Fruit fly (Drosophila melanogaster) whole organism, prepupa: ENCODE data around the gene CG7182.

Source experiments
- Blimp-1 ChIP-seq: fragments of 200-800 bp; sonication (Bioruptor generic); optimal IDR thresholded peaks from 3 replicates; lab custom pipeline; 2017; ENCODE audit warnings: missing biosample characterization, missing genetic modification characterization, mild to moderate bottlenecking, moderate library complexity, missing genetic modification reagents
- CG10631 ChIP-seq: fragments of 200-800 bp; sonication (Bioruptor generic); optimal IDR thresholded peaks from 2 replicates; lab custom pipeline; 2016; ENCODE audit warnings: missing biosample characterization, missing genetic modification characterization
- CG10669 ChIP-seq: fragments of 200-800 bp; sonication (Bioruptor generic); optimal IDR thresholded peaks from 3 replicates; lab custom pipeline; 2018; ENCODE audit warnings: missing biosample characterization, mild to moderate bottlenecking, missing genetic modification characterization, moderate library complexity
- CG11294 ChIP-seq: fragments of 200-800 bp; sonication (Bioruptor generic); IDR thresholded peaks from 2 replicates; pipeline ENCODE4 v1.3.6; 2022; ENCODE audit warnings: missing biosample characterization, missing genetic modification characterization
- CG11762 ChIP-seq: fragments of 200-800 bp; sonication (Bioruptor generic); optimal IDR thresholded peaks from 3 replicates; lab custom pipeline; 2016; ENCODE audit warnings: missing biosample characterization, missing genetic modification characterization; ENCODE audit not compliant: insufficient read depth
- CG11902 ChIP-seq: fragments of 200-800 bp; sonication (Bioruptor generic); optimal IDR thresholded peaks from 3 replicates; lab custom pipeline; 2016; ENCODE audit warnings: missing biosample characterization, missing genetic modification characterization
- CG15336 ChIP-seq: fragments of 200-800 bp; sonication (Bioruptor generic); IDR thresholded peaks from 2 replicates; pipeline ENCODE4 v1.3.6; 2022; ENCODE audit warnings: missing biosample characterization, missing genetic modification characterization
- CG16779 ChIP-seq: fragments of 200-800 bp; sonication (Bioruptor generic); optimal IDR thresholded peaks from 3 replicates; lab custom pipeline; 2017; ENCODE audit warnings: missing biosample characterization, mild to moderate bottlenecking, missing genetic modification characterization
- CG32006 ChIP-seq: fragments of 200-800 bp; sonication (Bioruptor generic); optimal IDR thresholded peaks from 3 replicates; lab custom pipeline; 2017; ENCODE audit warnings: missing biosample characterization, mild to moderate bottlenecking, missing genetic modification characterization
- CG34406 ChIP-seq: fragments of 200-800 bp; sonication (Bioruptor generic); optimal IDR thresholded peaks from 3 replicates; lab custom pipeline; 2016; ENCODE audit warnings: missing biosample characterization, missing genetic modification characterization
- CG3919 ChIP-seq: fragments of 200-800 bp; sonication (Bioruptor generic); optimal IDR thresholded peaks from 3 replicates; lab custom pipeline; 2016; ENCODE audit warnings: missing biosample characterization, missing genetic modification characterization
- CG4318 ChIP-seq: fragments of 200-800 bp; sonication (Bioruptor generic); optimal IDR thresholded peaks from 3 replicates; lab custom pipeline; 2017; ENCODE audit warnings: missing biosample characterization, mild to moderate bottlenecking, missing genetic modification characterization
- CG6276 ChIP-seq: fragments of 200-800 bp; sonication (Bioruptor generic); optimal IDR thresholded peaks from 2 replicates; lab custom pipeline; 2017; ENCODE audit warnings: missing biosample characterization, mild to moderate bottlenecking, missing genetic modification characterization
- CG6792 ChIP-seq: fragments of 200-800 bp; sonication (Bioruptor generic); optimal IDR thresholded peaks from 3 replicates; lab custom pipeline; 2016; ENCODE audit warnings: missing biosample characterization, missing genetic modification characterization
- CG8119 ChIP-seq: fragments of 200-800 bp; sonication (Bioruptor generic); IDR thresholded peaks from 3 replicates; pipeline ENCODE4 v1.3.6; 2022; ENCODE audit warnings: missing biosample characterization, missing genetic modification characterization
- CG8319 ChIP-seq: fragments of 200-800 bp; sonication (Bioruptor generic); optimal IDR thresholded peaks from 3 replicates; lab custom pipeline; 2016; ENCODE audit warnings: missing biosample characterization, missing genetic modification characterization
- CG8632 ChIP-seq: fragments of 200-800 bp; sonication (Bioruptor generic); optimal IDR thresholded peaks from 3 replicates; lab custom pipeline; 2016; ENCODE audit warnings: missing biosample characterization, missing genetic modification characterization
- CG9139 ChIP-seq: fragments of 200-800 bp; sonication (Bioruptor generic); optimal IDR thresholded peaks from 3 replicates; lab custom pipeline; 2017; ENCODE audit warnings: missing biosample characterization, mild to moderate bottlenecking, missing genetic modification characterization
- Ets21C ChIP-seq: fragments of 200-800 bp; sonication (Bioruptor generic); optimal IDR thresholded peaks from 3 replicates; lab custom pipeline; 2016; ENCODE audit warnings: missing biosample characterization, missing genetic modification characterization
- Ets96B ChIP-seq: fragments of 200-800 bp; optimal IDR thresholded peaks from 2 replicates; lab custom pipeline; 2019; ENCODE audit warnings: missing biosample characterization, mild to moderate bottlenecking, missing genetic modification characterization, moderate library complexity
- Gug ChIP-seq: fragments of 200-800 bp; sonication (Bioruptor generic); IDR thresholded peaks from 2 replicates; pipeline ENCODE4 v1.3.6; 2022; ENCODE audit warnings: missing biosample characterization, missing genetic modification characterization
- Hr39 ChIP-seq: fragments of 200-800 bp; sonication (Bioruptor generic); optimal IDR thresholded peaks from 2 replicates; lab custom pipeline; 2016; ENCODE audit warnings: missing biosample characterization, missing genetic modification characterization
- Hr4 ChIP-seq: fragments of 200-800 bp; sonication (Bioruptor generic); optimal IDR thresholded peaks from 3 replicates; lab custom pipeline; 2016; ENCODE audit warnings: missing biosample characterization, missing genetic modification characterization
- OdsH ChIP-seq: fragments of 200-800 bp; sonication (Bioruptor generic); optimal IDR thresholded peaks from 3 replicates; lab custom pipeline; 2016; ENCODE audit warnings: missing biosample characterization, missing genetic modification characterization
- Smox ChIP-seq: fragments of 200-800 bp; sonication (Bioruptor generic); optimal IDR thresholded peaks from 3 replicates; lab custom pipeline; 2016; ENCODE audit warnings: missing biosample characterization, missing genetic modification characterization
- Sox102F ChIP-seq: fragments of 200-800 bp; sonication (Bioruptor generic); optimal IDR thresholded peaks from 2 replicates; lab custom pipeline; 2016; ENCODE audit warnings: missing biosample characterization, mild to moderate bottlenecking, missing genetic modification characterization
- Sox14 ChIP-seq: fragments of 200-800 bp; sonication (Bioruptor generic); optimal IDR thresholded peaks from 3 replicates; lab custom pipeline; 2016; ENCODE audit warnings: missing biosample characterization, missing genetic modification characterization
- Sox15 ChIP-seq: fragments of 200-800 bp; sonication (Bioruptor generic); optimal IDR thresholded peaks from 3 replicates; lab custom pipeline; 2016; ENCODE audit warnings: missing biosample characterization, missing genetic modification characterization
- acj6 ChIP-seq: fragments of 200-800 bp; sonication (Bioruptor generic); optimal IDR thresholded peaks from 3 replicates; lab custom pipeline; 2016; ENCODE audit warnings: missing biosample characterization, missing genetic modification characterization
- cyc ChIP-seq: fragments of 200-800 bp; sonication (Bioruptor generic); optimal IDR thresholded peaks from 3 replicates; lab custom pipeline; 2016; ENCODE audit warnings: missing biosample characterization, missing genetic modification characterization
- dsx ChIP-seq: fragments of 200-800 bp; optimal IDR thresholded peaks from 3 replicates; lab custom pipeline; 2019; ENCODE audit warnings: missing biosample characterization, mild to moderate bottlenecking, missing genetic modification characterization, moderate library complexity; ENCODE audit not compliant: poor library complexity, severe bottlenecking
- fkh ChIP-seq: fragments of 200-800 bp; sonication (Bioruptor generic); optimal IDR thresholded peaks from 3 replicates; lab custom pipeline; 2017; ENCODE audit warnings: missing biosample characterization, mild to moderate bottlenecking, missing genetic modification characterization, moderate library complexity
- lz ChIP-seq: fragments of 200-800 bp; sonication (Bioruptor generic); optimal IDR thresholded peaks from 3 replicates; lab custom pipeline; 2016; ENCODE audit warnings: missing biosample characterization, missing genetic modification characterization
- net ChIP-seq: fragments of 200-800 bp; sonication (Bioruptor generic); optimal IDR thresholded peaks from 3 replicates; lab custom pipeline; 2016; ENCODE audit warnings: missing biosample characterization, missing genetic modification characterization
- pdm3 ChIP-seq: fragments of 200-800 bp; sonication (Bioruptor generic); optimal IDR thresholded peaks from 3 replicates; lab custom pipeline; 2016; ENCODE audit warnings: missing biosample characterization, missing genetic modification characterization
- salr ChIP-seq, 2 experiments: fragments of 200-800 bp; sonication (Bioruptor generic); optimal IDR thresholded peaks; 3 replicates each; lab custom pipeline; 2016 to 2018; ENCODE audit warnings: missing biosample characterization in 2 of 2, missing genetic modification characterization in 2 of 2, mild to moderate bottlenecking in 1 of 2
- spab ChIP-seq: fragments of 200-800 bp; sonication (Bioruptor generic); optimal IDR thresholded peaks from 2 replicates; lab custom pipeline; 2017; ENCODE audit warnings: missing biosample characterization, mild to moderate bottlenecking, missing genetic modification characterization, missing genetic modification reagents
- ss ChIP-seq, 2 experiments: fragments of 200-800 bp; sonication (Bioruptor generic); optimal IDR thresholded peaks; 2 replicates in 1 of 2; 3 replicates in 1 of 2; lab custom pipeline; 2017 to 2018; ENCODE audit warnings: mild to moderate bottlenecking in 2 of 2, missing biosample characterization in 2 of 2, missing genetic modification characterization in 2 of 2, moderate library complexity in 1 of 2
- svp ChIP-seq: fragments of 200-800 bp; sonication (Bioruptor generic); peaks from one replicate; lab custom pipeline; 2016; ENCODE audit warnings: missing biosample characterization, missing genetic modification characterization
- topi ChIP-seq: fragments of 200-800 bp; sonication (Bioruptor generic); optimal IDR thresholded peaks from 3 replicates; lab custom pipeline; 2016; ENCODE audit warnings: missing biosample characterization, missing genetic modification characterization
- vri ChIP-seq: fragments of 200-800 bp; sonication (Bioruptor generic); optimal IDR thresholded peaks from 3 replicates; lab custom pipeline; 2016; ENCODE audit warnings: missing biosample characterization, mild to moderate bottlenecking, missing genetic modification characterization

The CG7182 gene

dm6 chr3L:8356196-8356595, 10.0 kb upstream of the CG7182 start, which contains the start of gene Culd:
TSS of gene Culd (minus strand) at chr3L:8356296.
- TF ChIP-seq dsx (GFP tag; lab: Kevin White, UChicago) (no peak), fkh (GFP tag; lab: Kevin White, UChicago) (no peak), vri (no peak), Sox102F (GFP tag; lab: Kevin White, UChicago) (no peak), Gug (GFP tag; lab: Robert Waterston, UW) (no peak), CG6792 (GFP tag; lab: Kevin White, UChicago) (no peak), CG11902 (GFP tag; lab: Kevin White, UChicago) (no peak), CG10669 (GFP tag; lab: Kevin White, UChicago) (no peak), CG10631 (GFP tag; lab: Kevin White, UChicago) (no peak), ss (GFP tag; optimal IDR thresholded peaks at IDR 0.05; lab: Kevin White, UChicago) (no peak), CG3919 (no peak), Ets21C (GFP tag; lab: Kevin White, UChicago) (no peak), CG8632 (GFP tag; lab: Kevin White, UChicago) (no peak)

- TF ChIP-seq dsx (GFP tag; lab: Kevin White, UChicago) (no peak), fkh (GFP tag; lab: Kevin White, UChicago) (peak; percentile 83), Ets96B (tag; lab: Kevin White, UChicago) (no peak)
Observed at dm6 chr3L:8347346-8347745, 1.2 kb upstream of the CG7182 start.

DNA sequence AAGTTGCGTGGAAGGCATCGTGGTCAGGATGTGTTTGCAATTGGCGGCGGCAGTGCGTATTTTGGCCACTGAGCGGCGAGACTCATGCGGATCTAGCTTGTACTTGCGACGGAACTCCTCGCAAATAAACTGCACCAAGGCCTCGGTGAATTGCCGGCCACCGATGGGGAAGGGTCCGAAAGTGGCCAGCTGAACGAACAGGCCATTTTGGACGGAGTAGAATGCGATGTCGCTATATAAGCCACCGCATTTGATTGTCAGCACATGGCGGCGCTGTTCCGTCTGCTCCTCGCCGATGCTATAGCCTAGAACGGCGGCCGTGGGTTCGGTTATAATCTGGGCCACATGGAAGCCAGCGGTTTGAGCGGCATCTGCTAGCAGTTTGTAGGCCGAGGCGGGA, 1.0 kb downstream of the CG7182 start:
- no peak for TF ChIP-seq Hr39 (GFP tag; lab: Kevin White, UChicago)
- no peak for TF ChIP-seq CG16779 (tag; lab: Kevin White, UChicago)
- TF ChIP-seq pdm3, result no peak
- no peak for TF ChIP-seq CG8632 (GFP tag; lab: Kevin White, UChicago)
- TF ChIP-seq CG8319, result no peak
- TF ChIP-seq lz (GFP tag; lab: Kevin White, UChicago), result no peak
- no peak for TF ChIP-seq ss (GFP tag; optimal IDR thresholded peaks at IDR 0.05; lab: Kevin White, UChicago)
- no peak for TF ChIP-seq salr (GFP tag; optimal IDR thresholded peaks at IDR 0.05; lab: Kevin White, UChicago)
- no peak for TF ChIP-seq topi (GFP tag; lab: Kevin White, UChicago)
- no peak for TF ChIP-seq Hr4 (GFP tag; lab: Kevin White, UChicago)
- TF ChIP-seq OdsH (GFP tag; lab: Kevin White, UChicago), result no peak

- TF ChIP-seq spab, result no peak
- TF ChIP-seq CG11762 (GFP tag; lab: Kevin White, UChicago), result peak; percentile 60
- peak; percentile 52 for TF ChIP-seq Ets21C (GFP tag; lab: Kevin White, UChicago)
- TF ChIP-seq pdm3, result peak; percentile 63
- TF ChIP-seq CG32006 (GFP tag; lab: Kevin White, UChicago), result peak; percentile 30
- peak; percentile 73 for TF ChIP-seq Hr39 (GFP tag; lab: Kevin White, UChicago)
- no peak for TF ChIP-seq CG9139 (GFP tag; lab: Kevin White, UChicago)
- TF ChIP-seq CG15336 (GFP tag; lab: Robert Waterston, UW), result peak; percentile 39; the same call in 1 of the 2 replicates
- peak; percentile 49 for TF ChIP-seq Smox
- TF ChIP-seq cyc (GFP tag; lab: Kevin White, UChicago), result peak; percentile 61
- peak; percentile 47 for TF ChIP-seq CG34406 (GFP tag; lab: Kevin White, UChicago)
- TF ChIP-seq Ets96B (tag; lab: Kevin White, UChicago), result peak; percentile 41
- TF ChIP-seq Blimp-1 (GFP tag; lab: Kevin White, UChicago), result peak; percentile 1
- TF ChIP-seq CG8632 (GFP tag; lab: Kevin White, UChicago), result peak; percentile 9
- peak; percentile 70 for TF ChIP-seq Hr4 (GFP tag; lab: Kevin White, UChicago)
- TF ChIP-seq CG8119 (GFP tag; lab: Robert Waterston, UW), result 0 out of 3 replicates have a peak, but pooled peaks have one; percentile 16
- no peak for TF ChIP-seq CG6276 (GFP tag; lab: Kevin White, UChicago)
- peak; percentile 95 for TF ChIP-seq fkh (GFP tag; lab: Kevin White, UChicago)
- TF ChIP-seq ss (GFP tag; optimal IDR thresholded peaks at IDR 0.05; lab: Kevin White, UChicago), result peak in 1 of 2 experiments; percentile 47
- no peak for TF ChIP-seq CG11294 (GFP tag; lab: Robert Waterston, UW)
- TF ChIP-seq net (GFP tag; lab: Kevin White, UChicago), result peak; percentile 57
- peak; percentile 69 for TF ChIP-seq Sox102F (GFP tag; lab: Kevin White, UChicago)
- TF ChIP-seq Sox14 (GFP tag; lab: Kevin White, UChicago), result peak; percentile 95
- TF ChIP-seq CG6792 (GFP tag; lab: Kevin White, UChicago), result peak; percentile 45
- no peak for TF ChIP-seq CG4318 (GFP tag; lab: Kevin White, UChicago)
- TF ChIP-seq acj6 (GFP tag; lab: Kevin White, UChicago), result peak; percentile 65
- TF ChIP-seq Sox15, result peak; percentile 2
- TF ChIP-seq topi (GFP tag; lab: Kevin White, UChicago), result peak; percentile 67
- peak; percentile 85 for TF ChIP-seq svp (GFP tag; lab: Kevin White, UChicago)
- TF ChIP-seq CG11902 (GFP tag; lab: Kevin White, UChicago), result peak; percentile 1
Observed at dm6 chr3L:8340264-8341095, 5.7 kb downstream of the CG7182 start, which contains the start of the genes Prim1 and CG7083. TSS of gene Prim1 (plus strand) at chr3L:8340314. TSS of gene CG7083 (plus strand) at chr3L:8340785.
